Fruit fly (Drosophila melanogaster) whole organism, wandering third instar larva: ENCODE measurements around the gene BomBc3.

ENCODE experiments used
- Mio ChIP-seq: sonication (Bioruptor generic); optimal IDR thresholded peaks from 2 replicates; lab custom pipeline; 2016; ENCODE audit warnings: missing biosample characterization, missing genetic modification characterization
- pan ChIP-seq: fragments of >200 bp; optimal IDR thresholded peaks from 2 replicates; lab custom pipeline; 2017
- sage ChIP-seq: fragments of 200-800 bp; sonication (Bioruptor generic); optimal IDR thresholded peaks from 2 replicates; lab custom pipeline; 2016; ENCODE audit warnings: missing biosample characterization, mild to moderate bottlenecking, missing genetic modification characterization

- TF ChIP-seq pan (lab: Kevin White, UChicago) (no peak), Mio (GFP tag; lab: Kevin White, UChicago) (no peak), sage (no peak)
Measured at dm6 chr3R:22093950-22094349, 7.1 kb downstream of the BomBc3 start.
